Worm (Caenorhabditis elegans) whole organism, young adult: ENCODE results near the gene Y5F2A.4.

ENCODE experiments used
- B0035.1 ChIP-seq: sonication (generic microtip); optimal IDR thresholded peaks from 2 replicates; lab custom pipeline; 2016; ENCODE audit warnings: missing genetic modification characterization, mild to moderate bottlenecking, missing compliant biosample characterization, missing genotype, missing genetic modification reagents
- B0336.3 ChIP-seq: fragments of 200-800 bp; sonication (Bioruptor generic); IDR thresholded peaks from 2 replicates; pipeline ENCODE4 v1.3.6; 2022; ENCODE audit warnings: missing genetic modification characterization, missing compliant biosample characterization
- C17E4.6 ChIP-seq: fragments of 200-800 bp; sonication (Bioruptor generic); IDR thresholded peaks from 2 replicates; pipeline ENCODE4 v1.3.6; 2022; ENCODE audit warnings: missing genetic modification reagents, missing genetic modification characterization, missing compliant biosample characterization
- D2030.7 ChIP-seq: fragments of 200-800 bp; sonication (Bioruptor generic); IDR thresholded peaks from 2 replicates; pipeline ENCODE4 v1.3.6; 2022; ENCODE audit warnings: missing genetic modification reagents, missing genetic modification characterization, missing compliant biosample characterization
- F10E7.11 ChIP-seq: sonication (generic microtip); optimal IDR thresholded peaks from 2 replicates; lab custom pipeline; 2017; ENCODE audit warnings: mild to moderate bottlenecking, missing genetic modification characterization, moderate library complexity, missing compliant biosample characterization
- F37B4.10 ChIP-seq: fragments of 200-800 bp; sonication (Bioruptor generic); IDR thresholded peaks from 2 replicates; pipeline ENCODE4 v1.3.6; 2022; ENCODE audit warnings: missing genetic modification characterization, missing compliant biosample characterization
- F39B2.1 ChIP-seq: fragments of 200-800 bp; sonication (Bioruptor generic); IDR thresholded peaks from 2 replicates; pipeline ENCODE4 v1.3.6; 2022; ENCODE audit warnings: missing genetic modification reagents, missing genetic modification characterization, missing compliant biosample characterization
- F49E8.2 ChIP-seq: sonication (generic microtip); optimal IDR thresholded peaks from 3 replicates; lab custom pipeline; 2017; ENCODE audit warnings: missing genetic modification characterization, mild to moderate bottlenecking, missing compliant biosample characterization, antibody characterized with exemption, moderate library complexity; ENCODE audit not compliant: insufficient read depth
- F52B5.7 ChIP-seq: sonication (generic microtip); optimal IDR thresholded peaks from 2 replicates; lab custom pipeline; 2016; ENCODE audit warnings: mild to moderate bottlenecking, missing genetic modification characterization, missing compliant biosample characterization
- F55B11.4 ChIP-seq: sonication (generic microtip); optimal IDR thresholded peaks from 2 replicates; lab custom pipeline; 2016; ENCODE audit warnings: missing compliant biosample characterization, missing genetic modification characterization, borderline replicate concordance; ENCODE audit not compliant: insufficient read depth
- K11D2.4 ChIP-seq: fragments of 200-800 bp; sonication (Bioruptor generic); IDR thresholded peaks from 2 replicates; pipeline ENCODE4 v1.3.6; 2022; ENCODE audit warnings: missing genetic modification reagents, missing genetic modification characterization, missing compliant biosample characterization
- T26A5.8 ChIP-seq: sonication (generic microtip); optimal IDR thresholded peaks from 2 replicates; lab custom pipeline; 2016; ENCODE audit warnings: missing genetic modification characterization, missing compliant biosample characterization
- Y53G8AR.9 ChIP-seq: fragments of 200-800 bp; sonication (Bioruptor generic); conservative IDR thresholded peaks from 2 replicates; pipeline ENCODE4 v1.3.6; 2022; ENCODE audit warnings: missing genetic modification reagents, missing genetic modification characterization, missing compliant biosample characterization
- aptf-3 ChIP-seq: fragments of 200-800 bp; sonication (Bioruptor generic); IDR thresholded peaks from 2 replicates; pipeline ENCODE4 v1.3.6; 2022; ENCODE audit warnings: missing genetic modification characterization, missing compliant biosample characterization
- athp-1 ChIP-seq: sonication (generic microtip); optimal IDR thresholded peaks from 2 replicates; lab custom pipeline; 2017; ENCODE audit warnings: mild to moderate bottlenecking, missing genetic modification characterization, missing compliant biosample characterization
- attf-6 ChIP-seq: fragments of 200-800 bp; sonication (Bioruptor generic); IDR thresholded peaks from 2 replicates; pipeline ENCODE4 v1.3.6; 2022; ENCODE audit warnings: missing genetic modification reagents, missing genetic modification characterization, missing compliant biosample characterization
- bed-1 ChIP-seq: fragments of 200-800 bp; sonication (Bioruptor generic); IDR thresholded peaks from 2 replicates; pipeline ENCODE4 v1.3.6; 2022; ENCODE audit warnings: missing genetic modification reagents, missing genetic modification characterization, missing compliant biosample characterization
- ceh-27 ChIP-seq: fragments of 200-800 bp; sonication (Bioruptor generic); optimal IDR thresholded peaks from 2 replicates; lab custom pipeline; 2018; ENCODE audit warnings: mild to moderate bottlenecking, missing genetic modification characterization, moderate library complexity, missing compliant biosample characterization
- ceh-58 ChIP-seq: fragments of 200-800 bp; sonication (Bioruptor generic); IDR thresholded peaks from 2 replicates; pipeline ENCODE4 v1.3.6; 2022; ENCODE audit warnings: missing genetic modification characterization, missing compliant biosample characterization
- ceh-91 ChIP-seq: fragments of 200-800 bp; sonication (Bioruptor generic); IDR thresholded peaks from 2 replicates; pipeline ENCODE4 v1.3.6; 2022; ENCODE audit warnings: missing genetic modification reagents, missing genetic modification characterization, missing compliant biosample characterization
- efl-1 ChIP-seq: fragments of 150-350 bp; optimal IDR thresholded peaks from 2 replicates; lab custom pipeline; 2014; ENCODE audit warnings: missing biosample characterization, missing genetic modification reagents, missing genetic modification characterization
- egl-44 ChIP-seq: fragments of 200-800 bp; sonication (Bioruptor generic); IDR thresholded peaks from 2 replicates; pipeline ENCODE4 v1.3.6; 2022; ENCODE audit warnings: missing genetic modification reagents, missing genetic modification characterization, missing compliant biosample characterization
- ekl-4 ChIP-seq: fragments of 200-800 bp; sonication (Bioruptor generic); IDR thresholded peaks from 2 replicates; pipeline ENCODE4 v1.3.6; 2022; ENCODE audit warnings: missing genetic modification reagents, missing genetic modification characterization, missing compliant biosample characterization
- gei-17 ChIP-seq: fragments of 200-800 bp; sonication (Bioruptor generic); optimal IDR thresholded peaks from 2 replicates; lab custom pipeline; 2018; ENCODE audit warnings: mild to moderate bottlenecking, missing genetic modification characterization, missing compliant biosample characterization
- hlh-12 ChIP-seq: sonication (generic microtip); optimal IDR thresholded peaks from 2 replicates; lab custom pipeline; 2016; ENCODE audit warnings: missing genetic modification characterization, missing compliant biosample characterization
- hmg-20 ChIP-seq: fragments of 200-800 bp; sonication (Bioruptor generic); IDR thresholded peaks from 2 replicates; pipeline ENCODE4 v1.3.6; 2022; ENCODE audit warnings: missing genetic modification reagents, missing genetic modification characterization, missing compliant biosample characterization
- hrde-1 ChIP-seq: sonication (generic microtip); optimal IDR thresholded peaks from 2 replicates; lab custom pipeline; 2016; ENCODE audit warnings: missing genetic modification characterization, mild to moderate bottlenecking, missing compliant biosample characterization, moderate library complexity, missing genotype, missing genetic modification reagents, borderline replicate concordance
- lag-1 ChIP-seq: fragments of 200-800 bp; sonication (Bioruptor generic); IDR thresholded peaks from 2 replicates; pipeline ENCODE4 v1.3.6; 2022; ENCODE audit warnings: missing genetic modification reagents, missing genetic modification characterization, missing compliant biosample characterization
- lin-54 ChIP-seq: fragments of 200-800 bp; sonication (Bioruptor generic); optimal IDR thresholded peaks from 2 replicates; lab custom pipeline; 2018; ENCODE audit warnings: mild to moderate bottlenecking, missing genetic modification characterization, missing compliant biosample characterization
- madf-10 ChIP-seq: sonication (generic microtip); optimal IDR thresholded peaks from 2 replicates; lab custom pipeline; 2016; ENCODE audit warnings: mild to moderate bottlenecking, missing genetic modification characterization, missing compliant biosample characterization
- madf-3 ChIP-seq: fragments of 200-800 bp; sonication (Bioruptor generic); IDR thresholded peaks from 2 replicates; pipeline ENCODE4 v1.3.6; 2022; ENCODE audit warnings: missing genetic modification reagents, missing genetic modification characterization, missing compliant biosample characterization
- madf-6 ChIP-seq: fragments of 200-800 bp; sonication (Bioruptor generic); IDR thresholded peaks from 2 replicates; pipeline ENCODE4 v1.3.6; 2022; ENCODE audit warnings: missing genetic modification reagents, missing genetic modification characterization, missing compliant biosample characterization
- madf-8 ChIP-seq: fragments of 200-800 bp; sonication (Bioruptor generic); conservative IDR thresholded peaks from 2 replicates; pipeline ENCODE4 v1.3.6; 2022; ENCODE audit warnings: missing genetic modification reagents, missing genetic modification characterization, missing compliant biosample characterization
- mcd-1 ChIP-seq: fragments of 200-800 bp; sonication (Bioruptor generic); IDR thresholded peaks from 2 replicates; pipeline ENCODE4 v1.3.6; 2022; ENCODE audit warnings: missing genetic modification reagents, missing genetic modification characterization, missing compliant biosample characterization
- mel-28 ChIP-seq: sonication (generic microtip); optimal IDR thresholded peaks from 2 replicates; lab custom pipeline; 2016; ENCODE audit warnings: borderline replicate concordance, mild to moderate bottlenecking, missing genetic modification characterization, missing compliant biosample characterization
- mxl-1 ChIP-seq: sonication (generic microtip); optimal IDR thresholded peaks from 2 replicates; lab custom pipeline; 2016; ENCODE audit warnings: missing genetic modification characterization, missing compliant biosample characterization
- nfya-2 ChIP-seq: fragments of 200-800 bp; sonication (Bioruptor generic); IDR thresholded peaks from 2 replicates; pipeline ENCODE4 v1.3.6; 2022; ENCODE audit warnings: missing genetic modification reagents, missing genetic modification characterization, missing compliant biosample characterization
- rcor-1 ChIP-seq: fragments of 200-800 bp; sonication (Bioruptor generic); IDR thresholded peaks from 2 replicates; pipeline ENCODE4 v1.3.6; 2022; ENCODE audit warnings: missing genetic modification reagents, missing genetic modification characterization, missing compliant biosample characterization
- repo-1 ChIP-seq: sonication (generic microtip); optimal IDR thresholded peaks from 2 replicates; lab custom pipeline; 2017; ENCODE audit warnings: mild to moderate bottlenecking, missing genetic modification characterization, missing compliant biosample characterization
- snpc-1.1 ChIP-seq: sonication (generic microtip); optimal IDR thresholded peaks from 2 replicates; lab custom pipeline; 2017; ENCODE audit warnings: missing genetic modification characterization, mild to moderate bottlenecking, missing compliant biosample characterization, antibody characterized with exemption, moderate library complexity, missing genotype, missing genetic modification reagents; ENCODE audit not compliant: insufficient read depth
- snpc-1.3 ChIP-seq: sonication (generic microtip); optimal IDR thresholded peaks from 2 replicates; lab custom pipeline; 2017; ENCODE audit warnings: missing genetic modification characterization, mild to moderate bottlenecking, missing compliant biosample characterization, antibody characterized with exemption, moderate library complexity, missing genotype, missing genetic modification reagents; ENCODE audit not compliant: insufficient read depth
- snpc-3.4 ChIP-seq: sonication (generic microtip); optimal IDR thresholded peaks from 2 replicates; lab custom pipeline; 2017; ENCODE audit warnings: missing genetic modification characterization, mild to moderate bottlenecking, missing compliant biosample characterization, antibody characterized with exemption, moderate library complexity, missing genotype, missing genetic modification reagents
- snpc-4 ChIP-seq, 5 experiments: fragments of 150-350 bp in 1 of 5; sonication (generic microtip) in 4 of 5; optimal IDR thresholded peaks; 2 replicates each; lab custom pipeline; 2014 to 2018; ENCODE audit warnings: missing genetic modification characterization in 5 of 5, missing biosample characterization in 3 of 5, antibody characterized with exemption in 2 of 5, mild to moderate bottlenecking in 2 of 5, missing compliant biosample characterization in 2 of 5, missing genotype in 2 of 5, moderate library complexity in 2 of 5, missing genetic modification reagents in 1 of 5
- tlf-1 ChIP-seq: fragments of 200-800 bp; sonication (Bioruptor generic); optimal IDR thresholded peaks from 2 replicates; lab custom pipeline; 2018; ENCODE audit warnings: mild to moderate bottlenecking, missing genetic modification characterization, missing compliant biosample characterization
- xnd-1 ChIP-seq: sonication (generic microtip); optimal IDR thresholded peaks from 2 replicates; lab custom pipeline; 2016; ENCODE audit warnings: missing genotype, missing genetic modification reagents, missing genetic modification characterization, missing compliant biosample characterization
- ztf-26 ChIP-seq: sonication (generic microtip); optimal IDR thresholded peaks from 2 replicates; lab custom pipeline; 2017; ENCODE audit warnings: missing genetic modification characterization, missing compliant biosample characterization

Y5F2A.4 gene

ce11 chrIV:11109771-11110170, 31.4 kb upstream of the Y5F2A.4 start, which contains the start of gene pigk-1 (continued):
- TF ChIP-seq hrde-1 (tag; lab: Kevin White, UChicago) (no peak), nfya-2 (peak; percentile 71; the same call in 1 of the 2 replicates), ekl-4 (GFP tag; lab: Robert Waterston, UW) (peak; percentile 57), C17E4.6 (peak; percentile 73; the same call in 1 of the 2 replicates), athp-1 (tag; lab: Kevin White, UChicago) (peak; percentile 28), snpc-1.1 (no peak), snpc-3.4 (tag; lab: Kevin White, UChicago) (peak; percentile 43), tlf-1 (GFP tag; lab: Kevin White, UChicago) (peak; percentile 29), madf-3 (GFP tag; lab: Robert Waterston, UW) (peak; percentile 81), mel-28 (no peak), mcd-1 (GFP tag; lab: Robert Waterston, UW) (peak; percentile 48; the same call in 1 of the 2 replicates), lin-54 (GFP tag; lab: Kevin White, UChicago) (peak; percentile 56), B0336.3 (GFP tag; lab: Robert Waterston, UW) (peak; percentile 88), attf-6 (peak; percentile 76), ceh-58 (GFP tag; lab: Robert Waterston, UW) (0 out of 2 replicates have a peak, but pooled peaks have one; percentile 76), F37B4.10 (GFP tag; lab: Robert Waterston, UW) (no peak), efl-1 (GFP tag; lab: Kevin White, UChicago) (peak; percentile 18), T26A5.8 (tag; lab: Kevin White, UChicago) (peak; percentile 48), bed-1 (GFP tag; lab: Robert Waterston, UW) (peak; percentile 69; the same call in 1 of the 2 replicates), rcor-1 (GFP tag; lab: Robert Waterston, UW) (peak; percentile 66; the same call in 1 of the 2 replicates), hlh-12 (tag; lab: Kevin White, UChicago) (no peak), aptf-3 (GFP tag; lab: Robert Waterston, UW) (peak; percentile 17; the same call in 1 of the 2 replicates), Y53G8AR.9 (GFP tag; lab: Robert Waterston, UW) (peak; percentile 24; the same call in 1 of the 2 replicates), F49E8.2 (tag; lab: Kevin White, UChicago) (peak; percentile 69), ceh-27 (GFP tag; lab: Kevin White, UChicago) (peak; percentile 2), ceh-91 (GFP tag; lab: Robert Waterston, UW) (no peak), F39B2.1 (peak; percentile 83), madf-8 (GFP tag; lab: Robert Waterston, UW) (peak; percentile 35; the same call in 1 of the 2 replicates), gei-17 (GFP tag; lab: Kevin White, UChicago) (no peak), snpc-4 (GFP tag; optimal IDR thresholded peaks at IDR 0.05; lab: Kevin White, UChicago) (no peak), snpc-4 (tag; optimal IDR thresholded peaks at IDR 0.05; lab: Kevin White, UChicago) (peak in 2 of 4 experiments; percentile 10 to 41), madf-6 (GFP tag; lab: Robert Waterston, UW) (peak; percentile 82)

ce11 chrIV:11105724-11106123, 27.3 kb upstream of the Y5F2A.4 start, which contains the start of gene srlf-24:
Gene srlf-24, minus strand, starts transcription at chrIV:11105824.
- no peak for TF ChIP-seq F37B4.10 (GFP tag; lab: Robert Waterston, UW)
- no peak for TF ChIP-seq egl-44
- no peak for TF ChIP-seq F55B11.4 (tag; lab: Kevin White, UChicago)
- no peak for TF ChIP-seq madf-6 (GFP tag; lab: Robert Waterston, UW)
- no peak for TF ChIP-seq madf-10
- TF ChIP-seq snpc-4 (GFP tag; optimal IDR thresholded peaks at IDR 0.05; lab: Kevin White, UChicago): no peak
- no peak for TF ChIP-seq snpc-4 (tag; optimal IDR thresholded peaks at IDR 0.05; lab: Kevin White, UChicago)
- no peak for TF ChIP-seq repo-1 (tag; lab: Kevin White, UChicago)
- no peak for TF ChIP-seq gei-17 (GFP tag; lab: Kevin White, UChicago)
- no peak for TF ChIP-seq D2030.7 (GFP tag; lab: Robert Waterston, UW)
- TF ChIP-seq lag-1 (GFP tag; lab: Robert Waterston, UW): no peak
- TF ChIP-seq K11D2.4 (GFP tag; lab: Robert Waterston, UW): no peak
- no peak for TF ChIP-seq F52B5.7 (tag; lab: Kevin White, UChicago)
- no peak for TF ChIP-seq B0035.1
- no peak for TF ChIP-seq snpc-1.3
- no peak for TF ChIP-seq ztf-26 (tag; lab: Kevin White, UChicago)
- no peak for TF ChIP-seq xnd-1 (tag; lab: Kevin White, UChicago)
- no peak for TF ChIP-seq hmg-20 (GFP tag; lab: Robert Waterston, UW)
- no peak for TF ChIP-seq mxl-1 (tag; lab: Kevin White, UChicago)
- TF ChIP-seq F10E7.11 (tag; lab: Kevin White, UChicago): no peak
